Worm (Caenorhabditis elegans) whole organism, L4 larva: ENCODE measurements around the gene spp-21.
A peak's percentile ranks its signal among the peaks of the same experiment; 100 is the strongest.

Experiments
- D1046.2 ChIP-seq: fragments of 200-800 bp; sonication (Bioruptor generic); IDR thresholded peaks from 2 replicates; pipeline ENCODE4 v1.3.6; 2022; ENCODE audit warnings: missing genetic modification characterization, missing compliant biosample characterization
- F44E2.7 ChIP-seq: fragments of 200-800 bp; sonication (Bioruptor generic); IDR thresholded peaks from 2 replicates; pipeline ENCODE4 v2.1.2; 2022; ENCODE audit warnings: missing genetic modification characterization, missing compliant biosample characterization
- R02D3.7 ChIP-seq: fragments of 150-350 bp; sonication (generic microtip); optimal IDR thresholded peaks from 3 replicates; lab custom pipeline; 2014; ENCODE audit warnings: missing biosample characterization, missing genetic modification characterization
- aha-1 ChIP-seq: fragments of 150-350 bp; peaks from one replicate; lab custom pipeline; 2014; ENCODE audit warnings: missing biosample characterization, missing genetic modification characterization
- ceh-20 ChIP-seq: fragments of 200-800 bp; sonication (Bioruptor generic); IDR thresholded peaks from 2 replicates; pipeline ENCODE4 v1.3.6; 2022; ENCODE audit warnings: missing genetic modification reagents, missing genetic modification characterization, missing compliant biosample characterization
- ces-1 ChIP-seq: fragments of 150-350 bp; sonication (generic microtip); optimal IDR thresholded peaks from 4 replicates; lab custom pipeline; 2014; ENCODE audit warnings: missing biosample characterization, missing genetic modification reagents, missing genetic modification characterization
- daf-16 ChIP-seq, 3 experiments: sonication (generic microtip); optimal IDR thresholded peaks; 2 replicates each; lab custom pipeline; 2016 to 2017; ENCODE audit warnings: missing genetic modification characterization in 3 of 3, missing genetic modification reagents in 3 of 3, mild to moderate bottlenecking in 2 of 3, missing compliant biosample characterization in 2 of 3, missing biosample characterization in 1 of 3, moderate library complexity in 1 of 3
- daf-19 ChIP-seq: fragments of 200-800 bp; sonication (Bioruptor generic); conservative IDR thresholded peaks from 2 replicates; pipeline ENCODE4 v1.3.6; 2022; ENCODE audit warnings: missing genetic modification characterization, missing compliant biosample characterization
- daf-8 ChIP-seq: fragments of 200-800 bp; sonication (Bioruptor generic); IDR thresholded peaks from 2 replicates; pipeline ENCODE4 v1.3.6; 2022; ENCODE audit warnings: missing genetic modification characterization, missing compliant biosample characterization
- dmd-6 ChIP-seq: fragments of 200-800 bp; sonication (Bioruptor generic); IDR thresholded peaks from 2 replicates; pipeline ENCODE4 v1.3.6; 2022; ENCODE audit warnings: missing genetic modification reagents, missing genetic modification characterization, missing compliant biosample characterization
- dmd-8 ChIP-seq: fragments of 200-800 bp; sonication (Bioruptor generic); IDR thresholded peaks from 2 replicates; pipeline ENCODE4 v1.3.6; 2022; ENCODE audit warnings: missing genetic modification characterization, missing compliant biosample characterization
- egl-27 ChIP-seq: sonication (generic microtip); optimal IDR thresholded peaks from 3 replicates; lab custom pipeline; 2017; ENCODE audit warnings: missing biosample characterization, missing genetic modification reagents, missing genetic modification characterization
- egl-43 ChIP-seq: fragments of 200-800 bp; sonication (Bioruptor generic); IDR thresholded peaks from 2 replicates; pipeline ENCODE4 v1.3.6; 2022; ENCODE audit warnings: missing genetic modification reagents, missing genetic modification characterization, missing compliant biosample characterization
- fkh-10 ChIP-seq: fragments of 150-350 bp; optimal IDR thresholded peaks from 2 replicates; lab custom pipeline; 2014; ENCODE audit warnings: missing biosample characterization, missing genetic modification reagents, missing genetic modification characterization
- hif-1 ChIP-seq, 2 experiments: sonication (generic microtip); optimal IDR thresholded peaks; 2 replicates each; lab custom pipeline; 2016 to 2017; ENCODE audit warnings: missing compliant biosample characterization in 2 of 2, missing genetic modification characterization in 2 of 2, missing genetic modification reagents in 2 of 2, missing genotype in 2 of 2, mild to moderate bottlenecking in 1 of 2
- hlh-11 ChIP-seq: fragments of 200-800 bp; sonication (Bioruptor generic); optimal IDR thresholded peaks from 2 replicates; lab custom pipeline; 2018; ENCODE audit warnings: mild to moderate bottlenecking, missing genetic modification characterization, missing compliant biosample characterization
- hlh-30 ChIP-seq: sonication (generic microtip); optimal IDR thresholded peaks from 2 replicates; lab custom pipeline; 2017; ENCODE audit warnings: antibody characterized with exemption, mild to moderate bottlenecking, missing genetic modification characterization, missing compliant biosample characterization; ENCODE audit not compliant: insufficient read depth
- lin-1 ChIP-seq: fragments of 200-800 bp; sonication (Bioruptor generic); IDR thresholded peaks from 2 replicates; pipeline ENCODE4 v1.3.6; 2022; ENCODE audit warnings: missing genetic modification reagents, missing genetic modification characterization, missing compliant biosample characterization
- lin-13 ChIP-seq: fragments of 150-350 bp; optimal IDR thresholded peaks from 2 replicates; lab custom pipeline; 2014; ENCODE audit warnings: missing biosample characterization, missing genetic modification reagents, missing genetic modification characterization
- lin-15B ChIP-seq: fragments of 150-350 bp; sonication (generic microtip); optimal IDR thresholded peaks from 3 replicates; lab custom pipeline; 2014; ENCODE audit warnings: missing biosample characterization, missing genetic modification characterization
- lin-38 ChIP-seq: fragments of 200-800 bp; sonication (Bioruptor generic); IDR thresholded peaks from 2 replicates; pipeline ENCODE4 v1.3.6; 2022; ENCODE audit warnings: missing genetic modification reagents, missing genetic modification characterization, missing compliant biosample characterization
- lin-39 ChIP-seq: fragments of 150-350 bp; optimal IDR thresholded peaks from 2 replicates; lab custom pipeline; 2014; ENCODE audit warnings: missing biosample characterization, missing genetic modification reagents, missing genetic modification characterization
- lir-3 ChIP-seq: sonication (generic microtip); optimal IDR thresholded peaks from 2 replicates; lab custom pipeline; 2016; ENCODE audit warnings: mild to moderate bottlenecking, missing genetic modification characterization, missing compliant biosample characterization
- mdl-1 ChIP-seq, 2 experiments: fragments of 150-350 bp in 1 of 2; sonication (generic microtip) in 1 of 2; optimal IDR thresholded peaks; 2 replicates each; lab custom pipeline; 2014 to 2017; ENCODE audit warnings: missing biosample characterization in 2 of 2, missing genetic modification characterization in 2 of 2
- mep-1 ChIP-seq: fragments of 150-350 bp; sonication (generic microtip); optimal IDR thresholded peaks from 3 replicates; lab custom pipeline; 2014; ENCODE audit warnings: missing biosample characterization, missing genetic modification characterization
- mes-2 ChIP-seq: sonication (generic microtip); optimal IDR thresholded peaks from 2 replicates; lab custom pipeline; 2016; ENCODE audit warnings: missing genotype, mild to moderate bottlenecking, missing genetic modification characterization, missing compliant biosample characterization; ENCODE audit not compliant: poor library complexity, severe bottlenecking
- mxl-3 ChIP-seq: fragments of 200-800 bp; sonication (Bioruptor generic); optimal IDR thresholded peaks from 2 replicates; lab custom pipeline; 2018; ENCODE audit warnings: mild to moderate bottlenecking, missing genetic modification characterization, missing compliant biosample characterization
- nhr-28 ChIP-seq: fragments of 150-350 bp; optimal IDR thresholded peaks from 2 replicates; lab custom pipeline; 2014; ENCODE audit warnings: missing biosample characterization, missing genetic modification characterization
- nhr-41 ChIP-seq: fragments of 200-800 bp; sonication (Bioruptor generic); IDR thresholded peaks from 2 replicates; pipeline ENCODE4 v1.3.6; 2022; ENCODE audit warnings: missing genetic modification reagents, missing genetic modification characterization, missing compliant biosample characterization
- nhr-6 ChIP-seq: fragments of 150-350 bp; optimal IDR thresholded peaks from 2 replicates; lab custom pipeline; 2014; ENCODE audit warnings: missing biosample characterization, missing genetic modification characterization
- nhr-77 ChIP-seq: fragments of 150-350 bp; optimal IDR thresholded peaks from 2 replicates; lab custom pipeline; 2014; ENCODE audit warnings: missing biosample characterization, missing genetic modification characterization
- pha-4 ChIP-seq, 2 experiments: fragments of 150-350 bp in 1 of 2; fragments of 200-800 bp in 1 of 2; sonication (Bioruptor generic) in 1 of 2; IDR thresholded peaks in 1 of 2; optimal IDR thresholded peaks in 1 of 2; 2 replicates each; pipeline versions ENCODE4 v1.3.6 to Lab custom; 2014 to 2022; ENCODE audit warnings: missing genetic modification characterization in 2 of 2, missing genetic modification reagents in 2 of 2, missing biosample characterization in 1 of 2, missing compliant biosample characterization in 1 of 2
- php-3 ChIP-seq: fragments of 200-800 bp; sonication (Bioruptor generic); IDR thresholded peaks from 2 replicates; pipeline ENCODE4 v1.3.6; 2022; ENCODE audit warnings: missing genetic modification reagents, missing genetic modification characterization, missing compliant biosample characterization
- set-16 ChIP-seq: fragments of 200-800 bp; sonication (Bioruptor generic); IDR thresholded peaks from 2 replicates; pipeline ENCODE4 v1.3.6; 2022; ENCODE audit warnings: missing genetic modification reagents, missing genetic modification characterization, missing compliant biosample characterization
- spr-1 ChIP-seq: sonication (generic microtip); optimal IDR thresholded peaks from 2 replicates; lab custom pipeline; 2016; ENCODE audit warnings: mild to moderate bottlenecking, missing genetic modification characterization, missing compliant biosample characterization
- tra-1 ChIP-seq: fragments of 200-800 bp; sonication (Bioruptor generic); IDR thresholded peaks from 2 replicates; pipeline ENCODE4 v1.3.6; 2022; ENCODE audit warnings: missing genetic modification reagents, missing genetic modification characterization, missing compliant biosample characterization
- unc-62 ChIP-seq, 3 experiments: fragments of 150-350 bp in 1 of 3; sonication (generic microtip); optimal IDR thresholded peaks in 2 of 3; peaks in 1 of 3; 1 replicate in 1 of 3; 2 replicates in 2 of 3; lab custom pipeline; 2014 to 2017; ENCODE audit warnings: missing biosample characterization in 3 of 3, missing genetic modification characterization in 3 of 3, missing genetic modification reagents in 3 of 3, missing genotype in 1 of 3
- zag-1 ChIP-seq: fragments of 150-350 bp; optimal IDR thresholded peaks from 2 replicates; lab custom pipeline; 2014; ENCODE audit warnings: missing biosample characterization, missing genetic modification characterization
- zip-2 ChIP-seq: fragments of 150-350 bp; optimal IDR thresholded peaks from 2 replicates; lab custom pipeline; 2014; ENCODE audit warnings: missing biosample characterization, missing genetic modification characterization
- ztf-11 ChIP-seq: fragments of 150-350 bp; optimal IDR thresholded peaks from 2 replicates; lab custom pipeline; 2014; ENCODE audit warnings: missing biosample characterization, missing genetic modification characterization

The spp-21 gene

DNA sequence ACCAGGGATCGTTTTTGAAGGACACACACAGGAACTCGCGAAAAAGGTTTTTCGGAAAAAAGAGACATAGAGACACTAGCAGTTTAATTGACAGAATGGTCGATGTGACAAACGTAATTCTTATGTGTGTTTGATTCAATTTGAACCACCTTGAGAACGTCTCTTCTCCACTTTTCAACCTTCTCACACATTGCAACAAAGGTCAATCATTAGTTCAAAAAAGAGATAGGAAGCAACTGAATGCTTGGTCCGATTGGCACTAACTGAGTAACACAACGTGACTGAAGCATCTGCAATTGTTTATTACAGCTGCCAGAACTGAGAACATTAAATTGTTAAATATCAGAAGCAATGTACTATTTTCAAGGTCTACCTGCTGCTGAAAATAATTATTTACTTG, 27.8 kb upstream of the spp-21 start:
- TF ChIP-seq mep-1 (tag; lab: Kevin White, UChicago) (peak; percentile 9), aha-1 (tag; lab: Kevin White, UChicago) (peak; percentile 92), dmd-6 (GFP tag; lab: Robert Waterston, UW) (peak; percentile 6; the same call in 1 of the 2 replicates), ceh-20 (GFP tag; lab: Robert Waterston, UW) (no peak), mxl-3 (GFP tag; lab: Kevin White, UChicago) (peak; percentile 1), unc-62 (GFP tag; optimal IDR thresholded peaks at IDR 0.05 in 1 of 2; lab: Kevin White, UChicago) (peak in 1 of 2 experiments; percentile 99), unc-62 (tag; optimal IDR thresholded peaks at IDR 0.05; lab: Kevin White, UChicago) (no peak), F44E2.7 (GFP tag; lab: Robert Waterston, UW) (no peak)

- TF ChIP-seq mdl-1 (tag; optimal IDR thresholded peaks at IDR 0.05; lab: Kevin White, UChicago) (peak in 1 of 2 experiments; percentile 5), egl-43 (no peak), ceh-20 (GFP tag; lab: Robert Waterston, UW) (0 out of 2 replicates have a peak, but pooled peaks have one; percentile 13), lin-13 (GFP tag; lab: Kevin White, UChicago) (no peak), mep-1 (tag; lab: Kevin White, UChicago) (peak; percentile 5), zip-2 (tag; lab: Kevin White, UChicago) (no peak), aha-1 (tag; lab: Kevin White, UChicago) (peak; percentile 76)
Observed at ce11 chrX:11463005-11463404, 26.9 kb upstream of the spp-21 start.

DNA sequence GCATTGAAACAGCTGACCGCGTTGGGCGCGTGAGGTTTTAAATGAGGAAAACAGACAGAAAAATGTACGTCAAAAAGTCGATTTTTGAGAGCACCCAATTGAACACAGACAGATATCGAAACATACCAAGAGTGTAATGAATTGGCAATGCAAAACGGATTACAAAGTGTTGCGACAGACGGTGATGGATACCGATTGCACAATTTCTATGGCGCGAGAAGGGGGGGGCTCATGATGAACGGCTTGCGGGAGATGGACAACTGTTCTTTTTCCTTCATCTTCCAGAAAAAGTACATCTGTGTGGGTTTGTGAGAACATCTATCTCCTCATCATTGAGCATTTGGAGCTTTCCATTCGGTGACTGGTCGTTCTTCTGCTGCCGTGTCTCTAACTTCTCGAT, 26.4 kb upstream of the spp-21 start:
- TF ChIP-seq daf-16 (GFP tag; optimal IDR thresholded peaks at IDR 0.05; lab: Kevin White, UChicago) (peak in 1 of 2 experiments; percentile 28), daf-16 (tag; optimal IDR thresholded peaks at IDR 0.05; lab: Kevin White, UChicago) (no peak), egl-27 (tag; lab: Kevin White, UChicago) (no peak), hlh-11 (tag; lab: Kevin White, UChicago) (peak; percentile 35), nhr-41 (no peak), ztf-11 (no peak), R02D3.7 (tag; lab: Kevin White, UChicago) (no peak), hlh-30 (tag; lab: Kevin White, UChicago) (peak; percentile 43), set-16 (GFP tag; lab: Robert Waterston, UW) (no peak), nhr-28 (tag; lab: Kevin White, UChicago) (peak; percentile 6)

DNA sequence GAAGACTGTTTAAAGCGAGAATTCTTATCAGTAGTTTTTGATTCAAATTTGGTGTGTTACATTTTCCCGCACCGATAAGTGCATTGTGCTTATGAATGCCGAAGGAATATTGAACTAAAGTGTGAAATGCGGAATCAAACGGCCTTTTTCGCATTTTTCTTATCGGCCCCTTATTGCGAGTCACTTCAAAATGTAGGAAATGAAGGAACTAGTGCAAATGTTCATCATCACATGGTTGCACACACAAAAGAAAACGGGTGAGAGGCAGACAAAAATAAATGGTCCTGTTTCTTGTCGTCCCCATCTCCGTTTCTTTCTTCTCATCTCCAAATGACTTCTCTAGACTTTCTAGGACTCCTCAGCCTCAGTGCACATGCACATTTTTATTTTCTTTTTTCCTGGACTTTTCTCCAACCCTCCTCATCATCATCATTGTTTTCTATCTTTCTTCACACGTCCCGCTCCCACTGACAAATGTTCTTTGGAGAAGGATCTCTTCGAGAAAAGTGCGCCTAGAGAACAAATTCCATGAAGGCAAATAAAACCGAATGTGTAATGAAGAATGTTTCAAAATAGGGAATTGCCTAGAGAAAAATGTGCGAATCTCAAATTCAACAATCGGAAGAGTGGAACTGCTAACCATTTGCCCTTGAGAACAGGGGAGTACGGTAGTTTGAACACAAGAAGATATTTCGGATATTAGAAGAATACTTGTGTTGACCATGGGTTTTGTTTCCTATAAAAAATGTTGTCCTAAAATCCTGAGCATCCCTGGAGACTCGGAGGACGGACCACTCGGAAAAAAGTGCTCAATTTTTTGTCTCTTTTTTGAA, 25.4 kb upstream of the spp-21 start:
- peak; percentile 73 for TF ChIP-seq nhr-77 (tag; lab: Kevin White, UChicago)
- TF ChIP-seq nhr-6 (tag; lab: Kevin White, UChicago) = peak; percentile 18
- TF ChIP-seq lin-15B = no peak
- peak; percentile 70 for TF ChIP-seq nhr-28 (tag; lab: Kevin White, UChicago)
- no peak for TF ChIP-seq daf-16 (GFP tag; optimal IDR thresholded peaks at IDR 0.05; lab: Kevin White, UChicago)
- peak; percentile 38 for TF ChIP-seq daf-16 (tag; optimal IDR thresholded peaks at IDR 0.05; lab: Kevin White, UChicago)
- TF ChIP-seq php-3 (GFP tag; lab: Robert Waterston, UW) = no peak
- no peak for TF ChIP-seq pha-4 (GFP tag; IDR thresholded peaks at IDR 0.05; lab: Robert Waterston, UW)
- TF ChIP-seq pha-4 (tag; optimal IDR thresholded peaks at IDR 0.05; lab: Kevin White, UChicago) = no peak
- no peak for TF ChIP-seq mes-2
- TF ChIP-seq zag-1 (tag; lab: Kevin White, UChicago) = no peak
- TF ChIP-seq hif-1 (tag; optimal IDR thresholded peaks at IDR 0.05; lab: Kevin White, UChicago) = no peak
- no peak for TF ChIP-seq lin-13 (GFP tag; lab: Kevin White, UChicago)
- TF ChIP-seq dmd-8 (GFP tag; lab: Robert Waterston, UW) = no peak
- TF ChIP-seq tra-1 = 0 out of 2 replicates have a peak, but pooled peaks have one; percentile 5
- no peak for TF ChIP-seq ztf-11
- TF ChIP-seq ces-1 (GFP tag; lab: Kevin White, UChicago) = no peak
- no peak for TF ChIP-seq D1046.2 (GFP tag; lab: Robert Waterston, UW)
- TF ChIP-seq egl-27 (tag; lab: Kevin White, UChicago) = no peak
- TF ChIP-seq spr-1 (tag; lab: Kevin White, UChicago) = no peak
- TF ChIP-seq lin-39 (tag; lab: Kevin White, UChicago) = no peak
- TF ChIP-seq lin-38 (GFP tag; lab: Robert Waterston, UW) = no peak
- TF ChIP-seq lin-1 (GFP tag; lab: Robert Waterston, UW) = no peak
- no peak for TF ChIP-seq fkh-10 (GFP tag; lab: Kevin White, UChicago)
- no peak for TF ChIP-seq nhr-41
- no peak for TF ChIP-seq daf-8
- peak in 1 of 2 experiments; percentile 95 for TF ChIP-seq unc-62 (GFP tag; optimal IDR thresholded peaks at IDR 0.05 in 1 of 2; lab: Kevin White, UChicago)
- TF ChIP-seq unc-62 (tag; optimal IDR thresholded peaks at IDR 0.05; lab: Kevin White, UChicago) = no peak
- no peak for TF ChIP-seq lir-3 (tag; lab: Kevin White, UChicago)
- no peak for TF ChIP-seq daf-19 (GFP tag; lab: Robert Waterston, UW)
- TF ChIP-seq hlh-30 (tag; lab: Kevin White, UChicago) = peak; percentile 67
